1 fruit fly cellular context compared by ENCODE assay signal in genomic region chrX:2134226-2134880, dm6.
TF ChIP-seq lines count a peak whose summit lies in the region.

No protein-coding gene starts in this region.

TF ChIP-seq in whole organism, embryonic, 481 proteins besides CTCF, POLR2A, EP300 and RAD21 (continued from another document and continues in another):
- TF ChIP-seq CG9797 (GFP tag; optimal IDR thresholded peaks at IDR 0.05; lab: Kevin White, UChicago), result no peak
- no peak for TF ChIP-seq pb (GFP tag; optimal IDR thresholded peaks at IDR 0.05; lab: Kevin White, UChicago)
- peak; percentile 58 for TF ChIP-seq CG6654 (GFP tag; optimal IDR thresholded peaks at IDR 0.05; lab: Kevin White, UChicago)
- TF ChIP-seq CG7556 (GFP tag; optimal IDR thresholded peaks at IDR 0.05; lab: Kevin White, UChicago), result peak; percentile 62
- TF ChIP-seq az2 (GFP tag; optimal IDR thresholded peaks at IDR 0.05; lab: Kevin White, UChicago), result peak; percentile 65
- no peak for TF ChIP-seq Bgb (GFP tag; IDR thresholded peaks at IDR 0.05; lab: Robert Waterston, UW; ENCODE audit: partially characterized antibody)
- peak; percentile 45 for TF ChIP-seq CG5245 (GFP tag; optimal IDR thresholded peaks at IDR 0.05; lab: Kevin White, UChicago)
- TF ChIP-seq CG1792 (GFP tag; optimal IDR thresholded peaks at IDR 0.05; lab: Kevin White, UChicago), result peak; percentile 58
- no peak for TF ChIP-seq CG34224 (GFP tag; IDR thresholded peaks at IDR 0.05; lab: Robert Waterston, UW; ENCODE audit: partially characterized antibody)
- peak; percentile 55 for TF ChIP-seq CG10147 (GFP tag; optimal IDR thresholded peaks at IDR 0.05; lab: Kevin White, UChicago)
- peak; percentile 76 for TF ChIP-seq CG8924 (tag; optimal IDR thresholded peaks at IDR 0.05; lab: Kevin White, UChicago)
- TF ChIP-seq B-H2 (GFP tag; optimal IDR thresholded peaks at IDR 0.05; lab: Kevin White, UChicago), result no peak
- TF ChIP-seq fd3F (GFP tag; optimal IDR thresholded peaks at IDR 0.05; lab: Kevin White, UChicago), result peak; percentile 25
- no peak for TF ChIP-seq sc (optimal IDR thresholded peaks at IDR 0.05; lab: Kevin White, UChicago)
- TF ChIP-seq sc (GFP tag; optimal IDR thresholded peaks at IDR 0.05; lab: Kevin White, UChicago), result peak; percentile 60
- TF ChIP-seq CG30431 (GFP tag; optimal IDR thresholded peaks at IDR 0.05; lab: Kevin White, UChicago), result peak; percentile 60
- peak; percentile 25 for TF ChIP-seq Usf (GFP tag; optimal IDR thresholded peaks at IDR 0.05; lab: Kevin White, UChicago)
- peak in 1 of 3 experiments; percentile 63 for TF ChIP-seq lola (GFP tag; optimal IDR thresholded peaks at IDR 0.05; lab: Kevin White, UChicago)
- TF ChIP-seq wek (GFP tag; optimal IDR thresholded peaks at IDR 0.05; lab: Kevin White, UChicago), result peak; percentile 40
- no peak for TF ChIP-seq gcm2 (GFP tag; optimal IDR thresholded peaks at IDR 0.05; lab: Kevin White, UChicago)
- TF ChIP-seq CG12236 (GFP tag; optimal IDR thresholded peaks at IDR 0.05; lab: Kevin White, UChicago), result no peak
- peak; percentile 34 for TF ChIP-seq tio (GFP tag; optimal IDR thresholded peaks at IDR 0.05; lab: Kevin White, UChicago)
- peak; percentile 70 for TF ChIP-seq Sox102F (GFP tag; optimal IDR thresholded peaks at IDR 0.05; lab: Kevin White, UChicago)
- TF ChIP-seq cad (GFP tag; optimal IDR thresholded peaks at IDR 0.05; lab: Kevin White, UChicago), result no peak
- peak; percentile 46 for TF ChIP-seq CG1233 (GFP tag; optimal IDR thresholded peaks at IDR 0.05; lab: Kevin White, UChicago)
- TF ChIP-seq CG11723 (GFP tag; optimal IDR thresholded peaks at IDR 0.05; lab: Kevin White, UChicago), result peak; percentile 42
- TF ChIP-seq sug (tag; optimal IDR thresholded peaks at IDR 0.05; lab: Kevin White, UChicago), result no peak
- TF ChIP-seq Antp (GFP tag; optimal IDR thresholded peaks at IDR 0.05; lab: Kevin White, UChicago), result peak; percentile 50
- TF ChIP-seq hth (optimal IDR thresholded peaks at IDR 0.05; lab: Kevin White, UChicago), result no peak
- peak; percentile 6 for TF ChIP-seq CG4328 (GFP tag; optimal IDR thresholded peaks at IDR 0.05; lab: Kevin White, UChicago)
- peak; percentile 58; the same call in 1 of the 3 replicates for TF ChIP-seq CG11456 (GFP tag; IDR thresholded peaks at IDR 0.05; lab: Robert Waterston, UW)
- peak; percentile 68 for TF ChIP-seq D19A (tag; optimal IDR thresholded peaks at IDR 0.05; lab: Kevin White, UChicago)
- TF ChIP-seq ind (GFP tag; optimal IDR thresholded peaks at IDR 0.05; lab: Kevin White, UChicago), result peak; percentile 69
- no peak for TF ChIP-seq chinmo (GFP tag; IDR thresholded peaks at IDR 0.05; lab: Robert Waterston, UW; ENCODE audit: partially characterized antibody)
- TF ChIP-seq CG15601 (tag; optimal IDR thresholded peaks at IDR 0.05; lab: Kevin White, UChicago), result peak; percentile 71
- TF ChIP-seq eyg (GFP tag; optimal IDR thresholded peaks at IDR 0.05; lab: Kevin White, UChicago), result no peak
- peak; percentile 63 for TF ChIP-seq CG15269 (tag; optimal IDR thresholded peaks at IDR 0.05; lab: Kevin White, UChicago)
- no peak for TF ChIP-seq Hey (tag; optimal IDR thresholded peaks at IDR 0.05; lab: Kevin White, UChicago)
- peak; percentile 51 for TF ChIP-seq CG15073 (GFP tag; optimal IDR thresholded peaks at IDR 0.05; lab: Kevin White, UChicago)
- peak; percentile 24; the same call in 1 of the 4 replicates for TF ChIP-seq Gug (GFP tag; IDR thresholded peaks at IDR 0.05; lab: Robert Waterston, UW)
- TF ChIP-seq maf-S (GFP tag; optimal IDR thresholded peaks at IDR 0.05; lab: Kevin White, UChicago), result peak; percentile 7
- peak; percentile 41 to 74 for TF ChIP-seq chif (GFP tag; optimal IDR thresholded peaks at IDR 0.05; lab: Kevin White, UChicago)
- no peak for TF ChIP-seq Opbp (GFP tag; IDR thresholded peaks at IDR 0.05; lab: Robert Waterston, UW; ENCODE audit: partially characterized antibody)
- TF ChIP-seq crol (GFP tag; IDR thresholded peaks at IDR 0.05; lab: Robert Waterston, UW), result no peak
- TF ChIP-seq dm (GFP tag; optimal IDR thresholded peaks at IDR 0.05; lab: Kevin White, UChicago), result peak; percentile 9
- TF ChIP-seq CG4854 (GFP tag; optimal IDR thresholded peaks at IDR 0.05; lab: Kevin White, UChicago), result peak; percentile 34
- peak; percentile 18 for TF ChIP-seq Vsx1 (GFP tag; optimal IDR thresholded peaks at IDR 0.05; lab: Kevin White, UChicago)
- TF ChIP-seq sima (GFP tag; optimal IDR thresholded peaks at IDR 0.05; lab: Kevin White, UChicago), result peak; percentile 59
- TF ChIP-seq CG34422 (GFP tag; IDR thresholded peaks at IDR 0.05; lab: Robert Waterston, UW), result no peak
- TF ChIP-seq psq (GFP tag; optimal IDR thresholded peaks at IDR 0.05; lab: Kevin White, UChicago), result no peak
- TF ChIP-seq Med (GFP tag; lab: Kevin White, UChicago), result peak; percentile 90
- TF ChIP-seq GATAe (GFP tag; conservative IDR thresholded peaks at IDR 0.05; lab: Robert Waterston, UW), result no peak
- no peak for TF ChIP-seq tup (GFP tag; optimal IDR thresholded peaks at IDR 0.05; lab: Kevin White, UChicago)
- TF ChIP-seq CG43689 (GFP tag; IDR thresholded peaks at IDR 0.05; lab: Robert Waterston, UW), result no peak
- TF ChIP-seq klu (GFP tag; IDR thresholded peaks at IDR 0.05; lab: Robert Waterston, UW), result no peak
- TF ChIP-seq CG12769 (tag; optimal IDR thresholded peaks at IDR 0.05; lab: Kevin White, UChicago), result peak; percentile 75
- TF ChIP-seq CG8944 (GFP tag; optimal IDR thresholded peaks at IDR 0.05; lab: Kevin White, UChicago), result peak; percentile 55
- TF ChIP-seq Trl (optimal IDR thresholded peaks at IDR 0.05; lab: Kevin White, UChicago), result no peak
- TF ChIP-seq Trl (GFP tag; optimal IDR thresholded peaks at IDR 0.05; lab: Kevin White, UChicago), result peak; percentile 43
- TF ChIP-seq hkb (optimal IDR thresholded peaks at IDR 0.05; lab: Kevin White, UChicago), result no peak
- TF ChIP-seq hkb (GFP tag; IDR thresholded peaks at IDR 0.05; lab: Robert Waterston, UW), result peak; percentile 69
- peak; percentile 65 for TF ChIP-seq Hsf (GFP tag; optimal IDR thresholded peaks at IDR 0.05; lab: Kevin White, UChicago)
- peak; percentile 65 for TF ChIP-seq CG4424 (GFP tag; optimal IDR thresholded peaks at IDR 0.05; lab: Kevin White, UChicago)
- TF ChIP-seq D (optimal IDR thresholded peaks at IDR 0.05; lab: Kevin White, UChicago), result no peak
- peak; percentile 75 for TF ChIP-seq D (GFP tag; optimal IDR thresholded peaks at IDR 0.05; lab: Kevin White, UChicago)
- peak; percentile 67 for TF ChIP-seq Meics (GFP tag; optimal IDR thresholded peaks at IDR 0.05; lab: Kevin White, UChicago)
- TF ChIP-seq E2f1 (GFP tag; IDR thresholded peaks at IDR 0.05; lab: Robert Waterston, UW), result peak; percentile 60; the same call in 1 of the 2 replicates
- TF ChIP-seq CG18011 (GFP tag; optimal IDR thresholded peaks at IDR 0.05; lab: Kevin White, UChicago), result no peak
- 0 out of 3 replicates have a peak, but pooled peaks have one; percentile 23 for TF ChIP-seq gce (GFP tag; IDR thresholded peaks at IDR 0.05; lab: Robert Waterston, UW)
- peak; percentile 75 for TF ChIP-seq tin (GFP tag; optimal IDR thresholded peaks at IDR 0.05; lab: Kevin White, UChicago)
- TF ChIP-seq Sin3A (optimal IDR thresholded peaks at IDR 0.05; lab: Kevin White, UChicago), result no peak
- TF ChIP-seq Neu2 (GFP tag; optimal IDR thresholded peaks at IDR 0.05; lab: Kevin White, UChicago; ENCODE audit: borderline replicate concordance), result peak; percentile 34
- no peak for TF ChIP-seq sqz (GFP tag; optimal IDR thresholded peaks at IDR 0.05; lab: Kevin White, UChicago)
- peak; percentile 34 for TF ChIP-seq MTF-1 (GFP tag; optimal IDR thresholded peaks at IDR 0.05; lab: Kevin White, UChicago; ENCODE audit: borderline replicate concordance)
- TF ChIP-seq otp (GFP tag; IDR thresholded peaks at IDR 0.05; lab: Robert Waterston, UW), result peak; percentile 49; the same call in 1 of the 3 replicates
- peak; percentile 62 for TF ChIP-seq pum (GFP tag; optimal IDR thresholded peaks at IDR 0.05; lab: Kevin White, UChicago)
- peak; percentile 61 for TF ChIP-seq CG17385 (GFP tag; optimal IDR thresholded peaks at IDR 0.05; lab: Kevin White, UChicago)
- no peak for TF ChIP-seq dati (GFP tag; IDR thresholded peaks at IDR 0.05; lab: Robert Waterston, UW)
- peak; percentile 50; the same call in 1 of the 2 replicates for TF ChIP-seq CG32767 (GFP tag; IDR thresholded peaks at IDR 0.05; lab: Robert Waterston, UW)
- TF ChIP-seq tgo (GFP tag; IDR thresholded peaks at IDR 0.05; lab: Robert Waterston, UW), result peak; percentile 68; the same call in 2 of the 3 replicates
- TF ChIP-seq Camta (GFP tag; optimal IDR thresholded peaks at IDR 0.05; lab: Kevin White, UChicago), result peak; percentile 16
- peak; percentile 81 for TF ChIP-seq lab (GFP tag; optimal IDR thresholded peaks at IDR 0.05; lab: Kevin White, UChicago)
- peak; percentile 70 for TF ChIP-seq abd-A (tag; optimal IDR thresholded peaks at IDR 0.05; lab: Kevin White, UChicago)
- TF ChIP-seq crp (GFP tag; optimal IDR thresholded peaks at IDR 0.05; lab: Kevin White, UChicago), result no peak
- peak; percentile 41 for TF ChIP-seq gsb-n (tag; optimal IDR thresholded peaks at IDR 0.05; lab: Kevin White, UChicago)
- peak; percentile 49; the same call in 1 of the 2 replicates for TF ChIP-seq CG11247 (GFP tag; IDR thresholded peaks at IDR 0.05; lab: Robert Waterston, UW)
- TF ChIP-seq CG12391 (tag; optimal IDR thresholded peaks at IDR 0.05; lab: Kevin White, UChicago), result peak; percentile 69
- peak; percentile 48 for TF ChIP-seq CG4707 (GFP tag; optimal IDR thresholded peaks at IDR 0.05; lab: Kevin White, UChicago)
- 0 out of 3 replicates have a peak, but pooled peaks have one; percentile 17 for TF ChIP-seq CG6175 (GFP tag; IDR thresholded peaks at IDR 0.05; lab: Robert Waterston, UW)
- peak; percentile 79 for TF ChIP-seq phol (tag; optimal IDR thresholded peaks at IDR 0.05; lab: Kevin White, UChicago)
- TF ChIP-seq ham (GFP tag; IDR thresholded peaks at IDR 0.05; lab: Robert Waterston, UW), result no peak
- TF ChIP-seq Max (GFP tag; optimal IDR thresholded peaks at IDR 0.05; lab: Kevin White, UChicago), result peak; percentile 36
- no peak for TF ChIP-seq amos (GFP tag; IDR thresholded peaks at IDR 0.05; lab: Robert Waterston, UW; ENCODE audit: partially characterized antibody)
- TF ChIP-seq Sox100B (GFP tag; optimal IDR thresholded peaks at IDR 0.05; lab: Kevin White, UChicago), result peak; percentile 48
- TF ChIP-seq Dp (GFP tag; optimal IDR thresholded peaks at IDR 0.05; lab: Kevin White, UChicago), result no peak
- TF ChIP-seq ssp (GFP tag; IDR thresholded peaks at IDR 0.05; lab: Robert Waterston, UW), result peak; percentile 40
- TF ChIP-seq CG11504 (tag; optimal IDR thresholded peaks at IDR 0.05; lab: Kevin White, UChicago), result peak; percentile 82
- peak; percentile 55 for TF ChIP-seq NfI (GFP tag; optimal IDR thresholded peaks at IDR 0.05; lab: Kevin White, UChicago)
- TF ChIP-seq ewg (GFP tag; optimal IDR thresholded peaks at IDR 0.05; lab: Kevin White, UChicago), result peak; percentile 24
- peak; percentile 44 to 65 for TF ChIP-seq Hr51 (GFP tag; optimal IDR thresholded peaks at IDR 0.05; lab: Kevin White, UChicago)
- no peak for TF ChIP-seq Ravus (GFP tag; IDR thresholded peaks at IDR 0.05; lab: Robert Waterston, UW)
- TF ChIP-seq nom (GFP tag; optimal IDR thresholded peaks at IDR 0.05; lab: Kevin White, UChicago), result peak; percentile 16
- no peak for TF ChIP-seq CG7928 (GFP tag; optimal IDR thresholded peaks at IDR 0.05; lab: Kevin White, UChicago)
- TF ChIP-seq p53 (GFP tag; optimal IDR thresholded peaks at IDR 0.05; lab: Kevin White, UChicago), result no peak
- peak; percentile 38 for TF ChIP-seq Hand (GFP tag; optimal IDR thresholded peaks at IDR 0.05; lab: Kevin White, UChicago)
- TF ChIP-seq Poxn (GFP tag; IDR thresholded peaks at IDR 0.05; lab: Robert Waterston, UW), result no peak
- no peak for TF ChIP-seq hb (GFP tag; IDR thresholded peaks at IDR 0.05; lab: Robert Waterston, UW; ENCODE audit: partially characterized antibody)
- TF ChIP-seq bigmax (GFP tag; optimal IDR thresholded peaks at IDR 0.05; lab: Kevin White, UChicago), result no peak
- TF ChIP-seq nmo (GFP tag; optimal IDR thresholded peaks at IDR 0.05; lab: Kevin White, UChicago), result peak; percentile 63
- peak; percentile 70 for TF ChIP-seq CG32532 (GFP tag; IDR thresholded peaks at IDR 0.05; lab: Robert Waterston, UW)
- peak; percentile 36 for TF ChIP-seq CG31388 (GFP tag; optimal IDR thresholded peaks at IDR 0.05; lab: Kevin White, UChicago)
- no peak for TF ChIP-seq Dfd (GFP tag; optimal IDR thresholded peaks at IDR 0.05; lab: Kevin White, UChicago)
- TF ChIP-seq Hr3 (GFP tag; optimal IDR thresholded peaks at IDR 0.05; lab: Kevin White, UChicago), result peak; percentile 54
- peak; percentile 29 for TF ChIP-seq slp2 (GFP tag; optimal IDR thresholded peaks at IDR 0.05; lab: Kevin White, UChicago)
- peak; percentile 42 for TF ChIP-seq cwo (GFP tag; optimal IDR thresholded peaks at IDR 0.05; lab: Kevin White, UChicago)
- TF ChIP-seq salm (tag; optimal IDR thresholded peaks at IDR 0.05; lab: Kevin White, UChicago), result peak; percentile 59
- TF ChIP-seq usp (GFP tag; optimal IDR thresholded peaks at IDR 0.05; lab: Kevin White, UChicago), result no peak
- TF ChIP-seq CG9817 (tag; optimal IDR thresholded peaks at IDR 0.05; lab: Kevin White, UChicago), result peak; percentile 56
- peak; percentile 28 for TF ChIP-seq CG18764 (GFP tag; optimal IDR thresholded peaks at IDR 0.05; lab: Kevin White, UChicago)
- peak; percentile 64 for TF ChIP-seq CG17829 (tag; optimal IDR thresholded peaks at IDR 0.05; lab: Kevin White, UChicago)
- TF ChIP-seq zf30C (GFP tag; optimal IDR thresholded peaks at IDR 0.05; lab: Kevin White, UChicago), result no peak
- peak; percentile 72 for TF ChIP-seq grau (tag; optimal IDR thresholded peaks at IDR 0.05; lab: Kevin White, UChicago)
- TF ChIP-seq CG11085 (GFP tag; IDR thresholded peaks at IDR 0.05; lab: Robert Waterston, UW), result peak; percentile 24; the same call in 1 of the 2 replicates
- TF ChIP-seq wdn (GFP tag; IDR thresholded peaks at IDR 0.05; lab: Robert Waterston, UW), result 0 out of 2 replicates have a peak, but pooled peaks have one; percentile 20
- peak; percentile 11 for TF ChIP-seq emc (GFP tag; optimal IDR thresholded peaks at IDR 0.05; lab: Kevin White, UChicago)
- peak; percentile 69 for TF ChIP-seq CG30403 (GFP tag; optimal IDR thresholded peaks at IDR 0.05; lab: Kevin White, UChicago)
- TF ChIP-seq ap (GFP tag; IDR thresholded peaks at IDR 0.05; lab: Robert Waterston, UW), result no peak; the same call in 1 of the 2 replicates
- peak; percentile 21 for TF ChIP-seq Asciz (GFP tag; optimal IDR thresholded peaks at IDR 0.05; lab: Kevin White, UChicago)
- peak; percentile 32; the same call in 1 of the 2 replicates for TF ChIP-seq seq (GFP tag; IDR thresholded peaks at IDR 0.05; lab: Robert Waterston, UW)
- TF ChIP-seq CG7745 (tag; optimal IDR thresholded peaks at IDR 0.05; lab: Kevin White, UChicago), result no peak
- peak; percentile 54 for TF ChIP-seq Atf-2 (GFP tag; optimal IDR thresholded peaks at IDR 0.05; lab: Kevin White, UChicago)
